Fruit fly (Drosophila melanogaster) whole organism, embryonic: ENCODE data around the gene mRRF1.

ENCODE experiments used
- CG10274 ChIP-seq: fragments of 200-800 bp; sonication (Bioruptor generic); optimal IDR thresholded peaks from 3 replicates; lab custom pipeline; 2017; ENCODE audit warnings: missing biosample characterization, mild to moderate bottlenecking, missing genetic modification characterization
- CG11695 ChIP-seq: fragments of 200-800 bp; sonication (Bioruptor generic); IDR thresholded peaks from 3 replicates; pipeline ENCODE4 v1.3.6; 2022; ENCODE audit warnings: missing biosample characterization, missing genetic modification characterization
- CG11696 ChIP-seq: fragments of 200-800 bp; sonication (Bioruptor generic); IDR thresholded peaks from 2 replicates; pipeline ENCODE4 v1.3.6; 2022; ENCODE audit warnings: missing biosample characterization, missing genetic modification characterization
- CG12104 ChIP-seq: fragments of 200-800 bp; sonication (Bioruptor generic); optimal IDR thresholded peaks from 3 replicates; lab custom pipeline; 2016; ENCODE audit warnings: missing biosample characterization, missing genetic modification characterization
- CG12769 ChIP-seq: fragments of 200-800 bp; sonication (Bioruptor generic); optimal IDR thresholded peaks from 2 replicates; lab custom pipeline; 2019; ENCODE audit warnings: missing biosample characterization, mild to moderate bottlenecking, missing genetic modification characterization, moderate library complexity
- CG12942 ChIP-seq: fragments of 200-800 bp; sonication (Bioruptor generic); optimal IDR thresholded peaks from 3 replicates; lab custom pipeline; 2016; ENCODE audit warnings: missing biosample characterization, missing genetic modification characterization
- CG13123 ChIP-seq: fragments of 200-800 bp; sonication (Bioruptor generic); optimal IDR thresholded peaks from 2 replicates; lab custom pipeline; 2016; ENCODE audit warnings: missing biosample characterization, missing genetic modification characterization
- CG1529 ChIP-seq: fragments of 200-800 bp; sonication (Bioruptor generic); optimal IDR thresholded peaks from 3 replicates; lab custom pipeline; 2018; ENCODE audit warnings: missing biosample characterization, missing genetic modification characterization
- CG2120 ChIP-seq: fragments of 200-800 bp; sonication (Bioruptor generic); optimal IDR thresholded peaks from 3 replicates; lab custom pipeline; 2016; ENCODE audit warnings: missing biosample characterization, missing genetic modification characterization
- CG2199 ChIP-seq: fragments of 200-800 bp; sonication (Bioruptor generic); IDR thresholded peaks from 3 replicates; pipeline ENCODE4 v1.3.6; 2022; ENCODE audit warnings: missing biosample characterization, missing genetic modification characterization
- CG2678 ChIP-seq: fragments of 200-800 bp; sonication (Bioruptor generic); optimal IDR thresholded peaks from 3 replicates; lab custom pipeline; 2019; ENCODE audit warnings: missing biosample characterization, mild to moderate bottlenecking, missing genetic modification characterization, moderate library complexity
- CG2889 ChIP-seq: fragments of 200-800 bp; sonication (Bioruptor generic); IDR thresholded peaks from 3 replicates; pipeline ENCODE4 v1.3.6; 2022; ENCODE audit warnings: missing biosample characterization, missing genetic modification characterization
- CG30020 ChIP-seq: fragments of 200-800 bp; optimal IDR thresholded peaks from 2 replicates; lab custom pipeline; 2019; ENCODE audit warnings: missing biosample characterization, mild to moderate bottlenecking, missing genetic modification characterization, moderate library complexity
- CG31388 ChIP-seq: fragments of 200-800 bp; sonication (Bioruptor generic); optimal IDR thresholded peaks from 2 replicates; lab custom pipeline; 2016; ENCODE audit warnings: missing biosample characterization, missing genetic modification characterization
- CG6791 ChIP-seq: fragments of 200-800 bp; sonication (Bioruptor generic); IDR thresholded peaks from 3 replicates; pipeline ENCODE4 v1.3.6; 2022; ENCODE audit warnings: missing biosample characterization, missing genetic modification characterization; ENCODE audit not compliant: partially characterized antibody
- CG7839 ChIP-seq: fragments of 200-800 bp; sonication (Bioruptor generic); optimal IDR thresholded peaks from 3 replicates; lab custom pipeline; 2018; ENCODE audit warnings: missing biosample characterization, mild to moderate bottlenecking, missing genetic modification characterization, moderate library complexity
- CG8290 ChIP-seq, 3 experiments: fragments of 200-800 bp; sonication (Bioruptor generic); optimal IDR thresholded peaks; 2 replicates each; lab custom pipeline; 2016 to 2019; ENCODE audit warnings: missing biosample characterization in 3 of 3, missing genetic modification characterization in 3 of 3, mild to moderate bottlenecking in 2 of 3, moderate library complexity in 1 of 3
- CG8765 ChIP-seq: fragments of 200-800 bp; sonication (Bioruptor generic); IDR thresholded peaks from 2 replicates; pipeline ENCODE4 v1.3.6; 2022; ENCODE audit warnings: missing biosample characterization, missing genetic modification characterization
- CG8944 ChIP-seq: fragments of 200-800 bp; sonication (Bioruptor generic); optimal IDR thresholded peaks from 3 replicates; lab custom pipeline; 2016; ENCODE audit warnings: missing biosample characterization, missing genetic modification characterization
- CG9727 ChIP-seq: fragments of 200-800 bp; sonication (Bioruptor generic); optimal IDR thresholded peaks from 3 replicates; lab custom pipeline; 2017; ENCODE audit warnings: missing biosample characterization, mild to moderate bottlenecking, missing genetic modification characterization
- CkIIα-i1 ChIP-seq: fragments of 200-800 bp; sonication (Bioruptor generic); IDR thresholded peaks from 2 replicates; pipeline ENCODE4 v1.3.6; 2022; ENCODE audit warnings: missing biosample characterization, missing genetic modification characterization
- Dek ChIP-seq: fragments of 200-800 bp; sonication (Bioruptor generic); optimal IDR thresholded peaks from 3 replicates; lab custom pipeline; 2019; ENCODE audit warnings: missing biosample characterization, mild to moderate bottlenecking, missing genetic modification characterization, moderate library complexity
- ERR ChIP-seq: fragments of 200-800 bp; sonication (Bioruptor generic); optimal IDR thresholded peaks from 2 replicates; lab custom pipeline; 2016; ENCODE audit warnings: missing biosample characterization, missing genetic modification characterization
- Eip74EF ChIP-seq, 2 experiments: fragments of 200-800 bp in 1 of 2; fragments of >200 bp in 1 of 2; sonication (Bioruptor generic) in 1 of 2; optimal IDR thresholded peaks; 2 replicates each; lab custom pipeline; 2017 to 2019; ENCODE audit warnings: missing biosample characterization in 2 of 2, missing genetic modification characterization in 2 of 2, mild to moderate bottlenecking in 1 of 2, moderate library complexity in 1 of 2
- Fer1 ChIP-seq: fragments of 200-800 bp; sonication (Bioruptor generic); optimal IDR thresholded peaks from 2 replicates; lab custom pipeline; 2017; ENCODE audit warnings: missing biosample characterization, mild to moderate bottlenecking, missing genetic modification characterization
- H15 ChIP-seq: fragments of 200-800 bp; sonication (Bioruptor generic); IDR thresholded peaks from 3 replicates; pipeline ENCODE4 v1.3.6; 2022; ENCODE audit warnings: missing biosample characterization, missing genetic modification characterization
- HmgZ ChIP-seq: fragments of 200-800 bp; sonication (Bioruptor generic); optimal IDR thresholded peaks from 2 replicates; lab custom pipeline; 2018; ENCODE audit warnings: missing biosample characterization, mild to moderate bottlenecking, missing genetic modification characterization
- Hmr ChIP-seq: fragments of 200-800 bp; sonication (Bioruptor generic); optimal IDR thresholded peaks from 3 replicates; lab custom pipeline; 2017; ENCODE audit warnings: mild to moderate bottlenecking, missing biosample characterization, missing genetic modification reagents, missing genetic modification characterization
- NfI ChIP-seq: fragments of 200-800 bp; sonication (Bioruptor generic); optimal IDR thresholded peaks from 3 replicates; lab custom pipeline; 2018; ENCODE audit warnings: missing biosample characterization, mild to moderate bottlenecking, missing genetic modification characterization, moderate library complexity
- Sry-δ ChIP-seq: fragments of 200-800 bp; sonication (Bioruptor generic); optimal IDR thresholded peaks from 2 replicates; lab custom pipeline; 2016; ENCODE audit warnings: missing biosample characterization, missing genetic modification characterization
- TFAM ChIP-seq: fragments of 200-800 bp; sonication (Bioruptor generic); optimal IDR thresholded peaks from 2 replicates; lab custom pipeline; 2017; ENCODE audit warnings: missing biosample characterization, missing genetic modification characterization, inconsistent platforms
- Tbp ChIP-seq: fragments of >200 bp; optimal IDR thresholded peaks from 2 replicates; lab custom pipeline; 2018; ENCODE audit warnings: missing biosample characterization, missing genetic modification characterization
- az2 ChIP-seq: fragments of 200-800 bp; sonication (Bioruptor generic); optimal IDR thresholded peaks from 3 replicates; lab custom pipeline; 2016; ENCODE audit warnings: missing biosample characterization, missing genetic modification characterization
- bbx ChIP-seq: fragments of 200-800 bp; sonication (Bioruptor generic); IDR thresholded peaks from 2 replicates; pipeline ENCODE4 v1.3.6; 2022; ENCODE audit warnings: missing biosample characterization, missing genetic modification characterization; ENCODE audit not compliant: partially characterized antibody
- bowl ChIP-seq: fragments of 200-800 bp; sonication (Bioruptor generic); IDR thresholded peaks from 2 replicates; pipeline ENCODE4 v1.3.6; 2022; ENCODE audit warnings: missing biosample characterization, missing genetic modification characterization
- chinmo ChIP-seq: fragments of 200-800 bp; sonication (Bioruptor generic); IDR thresholded peaks from 4 replicates; pipeline ENCODE4 v1.3.6; 2022; ENCODE audit warnings: missing biosample characterization, missing genetic modification characterization; ENCODE audit not compliant: partially characterized antibody
- gro ChIP-seq: fragments of 200-800 bp; sonication (Bioruptor generic); optimal IDR thresholded peaks from 2 replicates; lab custom pipeline; 2016; ENCODE audit warnings: missing biosample characterization, missing genetic modification characterization
- gsb-n ChIP-seq: fragments of 200-800 bp; sonication (Bioruptor generic); optimal IDR thresholded peaks from 3 replicates; lab custom pipeline; 2018; ENCODE audit warnings: missing biosample characterization, mild to moderate bottlenecking, missing genetic modification characterization
- hbn ChIP-seq: fragments of 200-800 bp; sonication (Bioruptor generic); IDR thresholded peaks from 2 replicates; pipeline ENCODE4 v1.3.6; 2022; ENCODE audit warnings: missing biosample characterization, missing genetic modification characterization; ENCODE audit not compliant: partially characterized antibody
- lbe ChIP-seq: fragments of 200-800 bp; sonication (Bioruptor generic); optimal IDR thresholded peaks from 2 replicates; lab custom pipeline; 2016; ENCODE audit warnings: missing biosample characterization, mild to moderate bottlenecking, missing genetic modification characterization
- odd ChIP-seq: fragments of 200-800 bp; sonication (Bioruptor generic); optimal IDR thresholded peaks from 2 replicates; lab custom pipeline; 2017; ENCODE audit warnings: missing biosample characterization, mild to moderate bottlenecking, missing genetic modification characterization
- onecut ChIP-seq: fragments of 200-800 bp; sonication (Bioruptor generic); IDR thresholded peaks from 2 replicates; pipeline ENCODE4 v1.3.6; 2022; ENCODE audit warnings: missing biosample characterization, missing genetic modification characterization
- pfk ChIP-seq: fragments of 200-800 bp; sonication (Bioruptor generic); optimal IDR thresholded peaks from 2 replicates; lab custom pipeline; 2018; ENCODE audit warnings: missing biosample characterization, mild to moderate bottlenecking, missing genetic modification characterization, moderate library complexity
- pros ChIP-seq: fragments of 200-800 bp; sonication (Bioruptor generic); optimal IDR thresholded peaks from 3 replicates; lab custom pipeline; 2019; ENCODE audit warnings: missing biosample characterization, mild to moderate bottlenecking, missing genetic modification characterization, moderate library complexity
- pzg ChIP-seq: fragments of 200-800 bp; sonication (Bioruptor generic); optimal IDR thresholded peaks from 3 replicates; lab custom pipeline; 2018; ENCODE audit warnings: missing biosample characterization, mild to moderate bottlenecking, missing genetic modification characterization, moderate library complexity
- sens ChIP-seq: fragments of 200-800 bp; sonication (Bioruptor generic); peaks from one replicate; lab custom pipeline; 2016; ENCODE audit warnings: missing biosample characterization, missing genetic modification characterization
- sima ChIP-seq: fragments of 200-800 bp; sonication (Bioruptor generic); optimal IDR thresholded peaks from 2 replicates; lab custom pipeline; 2016; ENCODE audit warnings: missing biosample characterization, missing genetic modification characterization
- tgo ChIP-seq: fragments of 200-800 bp; sonication (Bioruptor generic); IDR thresholded peaks from 3 replicates; pipeline ENCODE4 v1.3.6; 2022; ENCODE audit warnings: missing biosample characterization, missing genetic modification characterization
- usp ChIP-seq: fragments of >200 bp; optimal IDR thresholded peaks from 2 replicates; lab custom pipeline; 2017; ENCODE audit warnings: missing biosample characterization, missing genetic modification characterization

Gene mRRF1

dm6 chr3L:9366850-9367430, 2.8 kb downstream of the mRRF1 start, which contains the start of the genes Klp67A and CG4452 (continued):
- TF ChIP-seq CG2678 (tag; lab: Kevin White, UChicago) (no peak), Eip74EF (GFP tag; optimal IDR thresholded peaks at IDR 0.05; lab: Kevin White, UChicago) (no peak), ERR (GFP tag; lab: Kevin White, UChicago) (no peak), gro (no peak), Hmr (GFP tag; lab: Kevin White, UChicago) (no peak), NfI (GFP tag; lab: Kevin White, UChicago) (no peak), Fer1 (GFP tag; lab: Kevin White, UChicago) (peak; percentile 16), tgo (GFP tag; lab: Robert Waterston, UW) (peak; percentile 21; the same call in 1 of the 3 replicates), CG12104 (GFP tag; lab: Kevin White, UChicago) (peak; percentile 21), CG8765 (no peak), pfk (GFP tag; lab: Kevin White, UChicago) (no peak), Dek (peak; percentile 27), usp (GFP tag; lab: Kevin White, UChicago) (no peak), CG12942 (GFP tag; lab: Kevin White, UChicago) (peak; percentile 3), HmgZ (peak; percentile 20), CG7839 (peak; percentile 46), H15 (GFP tag; lab: Robert Waterston, UW) (no peak), CG2889 (GFP tag; lab: Robert Waterston, UW) (0 out of 3 replicates have a peak, but pooled peaks have one; percentile 45), chinmo (GFP tag; lab: Robert Waterston, UW) (peak; percentile 77; the same call in 1 of the 4 replicates), Sry-δ (GFP tag; lab: Kevin White, UChicago) (peak; percentile 88), pros (GFP tag; lab: Kevin White, UChicago) (no peak), CG8290 (GFP tag; optimal IDR thresholded peaks at IDR 0.05; lab: Kevin White, UChicago) (peak; percentile 43), CG8290 (tag; optimal IDR thresholded peaks at IDR 0.05; lab: Kevin White, UChicago) (peak in 1 of 2 experiments; percentile 63), az2 (GFP tag; lab: Kevin White, UChicago) (peak; percentile 38), bbx (GFP tag; lab: Robert Waterston, UW) (peak; percentile 86), lbe (GFP tag; lab: Kevin White, UChicago) (peak; percentile 47), CG11696 (no peak), TFAM (GFP tag; lab: Kevin White, UChicago) (no peak), CG11695 (GFP tag; lab: Robert Waterston, UW) (no peak), CG9727 (peak; percentile 67), hbn (GFP tag; lab: Robert Waterston, UW) (peak; percentile 83), Tbp (no peak), bowl (GFP tag; lab: Robert Waterston, UW) (no peak), onecut (GFP tag; lab: Robert Waterston, UW) (no peak), sima (GFP tag; lab: Kevin White, UChicago) (no peak), gsb-n (tag; lab: Kevin White, UChicago) (peak; percentile 62), odd (GFP tag; lab: Kevin White, UChicago) (no peak), pzg (GFP tag; lab: Kevin White, UChicago) (peak; percentile 57), CG2120 (GFP tag; lab: Kevin White, UChicago) (peak; percentile 45), CG2199 (no peak), CG8944 (no peak), CG10274 (GFP tag; lab: Kevin White, UChicago) (no peak), sens (peak; percentile 81), CG13123 (GFP tag; lab: Kevin White, UChicago) (no peak), CG1529 (GFP tag; lab: Kevin White, UChicago) (no peak), CG30020 (tag; lab: Kevin White, UChicago) (peak; percentile 79), CkIIα-i1 (GFP tag; lab: Robert Waterston, UW) (no peak), CG12769 (tag; lab: Kevin White, UChicago) (no peak), CG31388 (GFP tag; lab: Kevin White, UChicago) (no peak), CG6791 (peak; percentile 83)
